Fruit fly (Drosophila melanogaster) Kc167 (cell line): ENCODE data around the gene Sfmbt.

Experiments
- Myc ChIP-seq: fragments of >200 bp; optimal IDR thresholded peaks from 2 replicates; lab custom pipeline; 2017; ENCODE audit warnings: missing external identifiers
- Sin3A ChIP-seq: fragments of >200 bp; optimal IDR thresholded peaks from 2 replicates; lab custom pipeline; 2018; ENCODE audit warnings: missing external identifiers
- h ChIP-seq: fragments of >200 bp; optimal IDR thresholded peaks from 3 replicates; lab custom pipeline; 2018; ENCODE audit warnings: missing external identifiers
- insv ChIP-seq: fragments of >200 bp; optimal IDR thresholded peaks from 3 replicates; lab custom pipeline; 2018; ENCODE audit warnings: missing external identifiers
- psq ChIP-seq: fragments of >200 bp; optimal IDR thresholded peaks from 2 replicates; lab custom pipeline; 2017; ENCODE audit warnings: missing external identifiers
- ttk ChIP-seq: sonication (Bioruptor generic); optimal IDR thresholded peaks from 2 replicates; lab custom pipeline; 2017; ENCODE audit warnings: missing external identifiers

- no peak for TF ChIP-seq insv
- no peak for TF ChIP-seq Myc
- no peak for TF ChIP-seq psq (lab: Kevin White, UChicago)
- no peak for TF ChIP-seq Sin3A (lab: Kevin White, UChicago)
- TF ChIP-seq h (lab: Kevin White, UChicago) = no peak
- no peak for TF ChIP-seq ttk (lab: Kevin White, UChicago)
Measured at dm6 chr2L:13222225-13222648, 45.7 kb upstream of the Sfmbt start, which contains the start of the genes Ski6 and CG16812.
